Worm (Caenorhabditis elegans): ENCODE measurements around the gene rpb-2.
A peak's percentile ranks its signal among the peaks of the same experiment; 100 is the strongest.

rpb-2 gene

DNA sequence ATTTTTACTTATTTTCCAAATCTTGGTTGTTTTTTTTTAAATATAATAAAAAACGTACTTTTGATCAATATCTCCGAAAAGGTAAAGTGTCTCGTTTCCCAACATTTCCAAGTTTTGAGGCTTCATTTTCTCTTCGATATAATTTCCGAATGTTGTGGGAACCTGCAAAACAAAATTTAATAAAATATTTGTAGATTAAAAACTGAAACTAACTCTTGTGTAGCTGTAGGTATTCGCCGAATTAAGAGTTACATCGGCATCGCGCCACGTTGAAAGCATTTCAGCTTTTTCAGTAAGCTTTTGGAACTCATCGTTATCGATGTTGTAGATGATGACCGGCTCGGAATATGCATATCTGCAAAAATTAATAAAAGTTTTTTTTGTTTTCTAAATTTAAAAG lies 23.0 kb downstream of the rpb-2 start, which contains the start of gene vps-22:
Gene vps-22 (minus strand): TSS at position 101 of the 400 bp plus-strand sequence.
- TF ChIP-seq unc-62 (GFP tag; optimal IDR thresholded peaks at IDR 0.05) (no peak), ceh-16 (tag; optimal IDR thresholded peaks at IDR 0.05) (no peak), nhr-23 (tag; optimal IDR thresholded peaks at IDR 0.05) (no peak), ztf-4 (tag; optimal IDR thresholded peaks at IDR 0.05) (no peak), fkh-10 (GFP tag; optimal IDR thresholded peaks at IDR 0.05) (no peak), R02D3.7 (tag; optimal IDR thresholded peaks at IDR 0.05) (no peak), daf-12 (tag; optimal IDR thresholded peaks at IDR 0.05) (no peak), aly-2 (tag; optimal IDR thresholded peaks at IDR 0.05) (no peak), nhr-77 (tag; optimal IDR thresholded peaks at IDR 0.05) (no peak), ceh-9 (tag; optimal IDR thresholded peaks at IDR 0.05) (no peak)

DNA sequence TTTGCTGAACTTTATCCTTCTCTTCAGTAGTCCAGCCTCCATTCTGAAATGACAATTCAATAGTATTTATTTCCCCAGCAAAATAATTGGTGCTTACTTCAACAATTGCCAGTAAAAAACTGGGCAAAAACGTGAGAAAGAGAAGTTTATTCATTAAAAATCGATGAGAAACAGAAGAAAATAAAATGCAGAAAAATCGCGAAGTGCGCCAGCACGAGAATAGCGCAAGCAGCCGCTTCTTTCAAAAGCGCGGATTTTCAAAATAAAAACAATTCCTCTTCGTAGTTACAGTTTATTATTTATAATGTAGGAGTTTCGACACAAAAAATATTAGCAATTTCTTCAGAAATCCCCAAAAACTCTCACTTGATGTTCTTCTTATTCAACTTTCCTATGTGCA lies 23.5 kb downstream of the rpb-2 start, which contains the start of gene C27F2.9:
Gene C27F2.9 (minus strand): TSS at position 159 of the 400 bp plus-strand sequence.
- TF ChIP-seq ztf-4 (tag; optimal IDR thresholded peaks at IDR 0.05) (no peak), ztf-11 (tag; optimal IDR thresholded peaks at IDR 0.05) (no peak), nhr-43 (tag; optimal IDR thresholded peaks at IDR 0.05; ENCODE audit: poor library complexity, severe bottlenecking) (peak; percentile 83), elt-2 (tag; optimal IDR thresholded peaks at IDR 0.05) (peak; percentile 55), nhr-25 (tag; optimal IDR thresholded peaks at IDR 0.05) (peak; percentile 79), lin-15B (tag; optimal IDR thresholded peaks at IDR 0.05) (peak; percentile 84), fkh-10 (GFP tag; optimal IDR thresholded peaks at IDR 0.05) (peak; percentile 3), nhr-28 (tag; optimal IDR thresholded peaks at IDR 0.05) (no peak), nhr-23 (tag; optimal IDR thresholded peaks at IDR 0.05) (peak; percentile 91), unc-39 (tag; optimal IDR thresholded peaks at IDR 0.05) (no peak), nhr-11 (tag; optimal IDR thresholded peaks at IDR 0.05) (peak; percentile 51), sea-2 (GFP tag; optimal IDR thresholded peaks at IDR 0.05) (no peak), unc-62 (GFP tag; optimal IDR thresholded peaks at IDR 0.05) (no peak), daf-12 (tag; optimal IDR thresholded peaks at IDR 0.05) (no peak), ama-1 (optimal IDR thresholded peaks at IDR 0.05) (peak; percentile 43), lin-39 (tag; optimal IDR thresholded peaks at IDR 0.05) (peak; percentile 67), mdl-1 (tag; optimal IDR thresholded peaks at IDR 0.05) (no peak), nhr-76 (tag; optimal IDR thresholded peaks at IDR 0.05) (no peak), tbx-2 (tag; optimal IDR thresholded peaks at IDR 0.05) (peak; percentile 70), fos-1 (tag; optimal IDR thresholded peaks at IDR 0.05) (no peak), pha-4 (tag; optimal IDR thresholded peaks at IDR 0.05) (peak; percentile 92), R02D3.7 (tag; optimal IDR thresholded peaks at IDR 0.05) (peak; percentile 79), mml-1 (tag; optimal IDR thresholded peaks at IDR 0.05) (no peak), egl-5 (tag; optimal IDR thresholded peaks at IDR 0.05) (peak; percentile 12), nhr-77 (tag; optimal IDR thresholded peaks at IDR 0.05) (peak; percentile 50), aly-2 (tag; optimal IDR thresholded peaks at IDR 0.05) (no peak), fkh-2 (tag; optimal IDR thresholded peaks at IDR 0.05) (peak; percentile 22), ZK546.5 (tag; optimal IDR thresholded peaks at IDR 0.05) (no peak), nfya-1 (tag; optimal IDR thresholded peaks at IDR 0.05; ENCODE audit: insufficient read depth) (peak; percentile 92), ceh-16 (tag; optimal IDR thresholded peaks at IDR 0.05) (no peak), lsy-12 (tag; optimal IDR thresholded peaks at IDR 0.05) (peak; percentile 72), pqm-1 (tag; optimal IDR thresholded peaks at IDR 0.05) (peak; percentile 34), ceh-28 (tag; optimal IDR thresholded peaks at IDR 0.05) (peak; percentile 75), nhr-12 (tag; optimal IDR thresholded peaks at IDR 0.05) (no peak), elt-3 (tag; optimal IDR thresholded peaks at IDR 0.05) (peak in 1 of 3 experiments; percentile 13), eor-1 (tag; optimal IDR thresholded peaks at IDR 0.05) (no peak), skn-1 (tag; optimal IDR thresholded peaks at IDR 0.05) (peak; percentile 64), hmg-11 (tag; optimal IDR thresholded peaks at IDR 0.05) (peak; percentile 63), nhr-237 (tag; optimal IDR thresholded peaks at IDR 0.05) (no peak), nhr-67 (tag; optimal IDR thresholded peaks at IDR 0.05) (no peak), elt-1 (tag; optimal IDR thresholded peaks at IDR 0.05) (no peak), ceh-82 (tag; optimal IDR thresholded peaks at IDR 0.05) (peak; percentile 27), egl-27 (tag; optimal IDR thresholded peaks at IDR 0.05) (no peak), zag-1 (tag; optimal IDR thresholded peaks at IDR 0.05) (no peak), ceh-9 (tag; optimal IDR thresholded peaks at IDR 0.05) (no peak), jun-1 (tag; optimal IDR thresholded peaks at IDR 0.05) (peak; percentile 60), snpc-4 (tag; optimal IDR thresholded peaks at IDR 0.05) (peak; percentile 91)

Data from whole organism, L3 larva.